Fruit fly (Drosophila melanogaster) whole organism, embryonic: ENCODE results near the gene Cys.
A peak's percentile ranks its signal among the peaks of the same experiment; 100 is the strongest.

Experiments
- Ada2b ChIP-seq: fragments of 200-800 bp; sonication (Bioruptor generic); IDR thresholded peaks from 2 replicates; pipeline ENCODE4 v1.3.6; 2022; ENCODE audit warnings: missing biosample characterization, missing genetic modification characterization
- Atf6 ChIP-seq: fragments of 200-800 bp; sonication (Bioruptor generic); IDR thresholded peaks from 2 replicates; pipeline ENCODE4 v1.3.6; 2022; ENCODE audit warnings: missing biosample characterization, missing genetic modification characterization
- Awh ChIP-seq: fragments of 200-800 bp; sonication (Bioruptor generic); IDR thresholded peaks from 2 replicates; pipeline ENCODE4, ENCODE4 v1.3.6; 2022; ENCODE audit warnings: missing biosample characterization, missing genetic modification characterization
- CG10431 ChIP-seq: fragments of 200-800 bp; sonication (Bioruptor generic); optimal IDR thresholded peaks from 3 replicates; lab custom pipeline; 2018; ENCODE audit warnings: missing biosample characterization, mild to moderate bottlenecking, missing genetic modification characterization
- CG11398 ChIP-seq: fragments of 200-800 bp; sonication (Bioruptor generic); optimal IDR thresholded peaks from 2 replicates; lab custom pipeline; 2016; ENCODE audit warnings: missing biosample characterization, missing genetic modification characterization
- CG12744 ChIP-seq: fragments of 200-800 bp; sonication (Bioruptor generic); optimal IDR thresholded peaks from 2 replicates; lab custom pipeline; 2016; ENCODE audit warnings: missing biosample characterization, missing genetic modification characterization
- CG13296 ChIP-seq: fragments of 200-800 bp; sonication (Bioruptor generic); optimal IDR thresholded peaks from 3 replicates; lab custom pipeline; 2018; ENCODE audit warnings: missing biosample characterization, mild to moderate bottlenecking, missing genetic modification characterization
- CG15269 ChIP-seq: fragments of 200-800 bp; sonication (Bioruptor generic); optimal IDR thresholded peaks from 2 replicates; lab custom pipeline; 2018; ENCODE audit warnings: missing biosample characterization, mild to moderate bottlenecking, missing genetic modification characterization, moderate library complexity
- CG15514 ChIP-seq: fragments of 200-800 bp; sonication (Bioruptor generic); optimal IDR thresholded peaks from 3 replicates; lab custom pipeline; 2017; ENCODE audit warnings: missing biosample characterization, missing genetic modification characterization, mild to moderate bottlenecking, moderate library complexity, missing genetic modification reagents
- CG16863 ChIP-seq: fragments of 200-800 bp; sonication (Bioruptor generic); optimal IDR thresholded peaks from 3 replicates; lab custom pipeline; 2016; ENCODE audit warnings: missing biosample characterization, missing genetic modification characterization
- CG3281 ChIP-seq: fragments of 200-800 bp; sonication (Bioruptor generic); optimal IDR thresholded peaks from 3 replicates; lab custom pipeline; 2017; ENCODE audit warnings: missing biosample characterization, mild to moderate bottlenecking, missing genetic modification characterization
- CG4424 ChIP-seq: fragments of 200-800 bp; sonication (Bioruptor generic); optimal IDR thresholded peaks from 3 replicates; lab custom pipeline; 2016; ENCODE audit warnings: missing biosample characterization, missing genetic modification characterization
- CG4820 ChIP-seq: fragments of 200-800 bp; sonication (Bioruptor generic); optimal IDR thresholded peaks from 3 replicates; lab custom pipeline; 2016; ENCODE audit warnings: missing biosample characterization, missing genetic modification characterization
- CG6254 ChIP-seq: fragments of 200-800 bp; sonication (Bioruptor generic); optimal IDR thresholded peaks from 3 replicates; lab custom pipeline; 2017; ENCODE audit warnings: mild to moderate bottlenecking, missing biosample characterization, missing genetic modification reagents, missing genetic modification characterization
- CG6813 ChIP-seq: fragments of 200-800 bp; sonication (Bioruptor generic); optimal IDR thresholded peaks from 2 replicates; lab custom pipeline; 2017; ENCODE audit warnings: missing biosample characterization, missing genetic modification characterization, mild to moderate bottlenecking, moderate library complexity, missing genetic modification reagents
- CG8478 ChIP-seq: fragments of >200 bp; optimal IDR thresholded peaks from 2 replicates; lab custom pipeline; 2018
- CG9727 ChIP-seq: fragments of 200-800 bp; sonication (Bioruptor generic); optimal IDR thresholded peaks from 3 replicates; lab custom pipeline; 2017; ENCODE audit warnings: missing biosample characterization, mild to moderate bottlenecking, missing genetic modification characterization
- CG9797 ChIP-seq: fragments of 200-800 bp; sonication (Bioruptor generic); optimal IDR thresholded peaks from 3 replicates; lab custom pipeline; 2018; ENCODE audit warnings: missing biosample characterization, mild to moderate bottlenecking, missing genetic modification characterization
- CG9932 ChIP-seq: fragments of 200-800 bp; sonication (Bioruptor generic); IDR thresholded peaks from 2 replicates; pipeline ENCODE4 v1.3.6; 2022; ENCODE audit warnings: missing biosample characterization, missing genetic modification characterization
- CHES-1-like ChIP-seq: fragments of 200-800 bp; sonication (Bioruptor generic); optimal IDR thresholded peaks from 2 replicates; lab custom pipeline; 2016; ENCODE audit warnings: missing biosample characterization, missing genetic modification characterization
- Eip74EF ChIP-seq, 2 experiments: fragments of 200-800 bp in 1 of 2; fragments of >200 bp in 1 of 2; sonication (Bioruptor generic) in 1 of 2; optimal IDR thresholded peaks; 2 replicates each; lab custom pipeline; 2017 to 2019; ENCODE audit warnings: missing biosample characterization in 2 of 2, missing genetic modification characterization in 2 of 2, mild to moderate bottlenecking in 1 of 2, moderate library complexity in 1 of 2
- Elba2 ChIP-seq: fragments of 200-800 bp; sonication (Bioruptor generic); optimal IDR thresholded peaks from 3 replicates; lab custom pipeline; 2016; ENCODE audit warnings: missing biosample characterization, missing genetic modification characterization
- Fer1 ChIP-seq: fragments of 200-800 bp; sonication (Bioruptor generic); optimal IDR thresholded peaks from 2 replicates; lab custom pipeline; 2017; ENCODE audit warnings: missing biosample characterization, mild to moderate bottlenecking, missing genetic modification characterization
- Fer3 ChIP-seq: fragments of 200-800 bp; sonication (Bioruptor generic); optimal IDR thresholded peaks from 2 replicates; lab custom pipeline; 2018; ENCODE audit warnings: missing biosample characterization, mild to moderate bottlenecking, missing genetic modification characterization, moderate library complexity
- HLH3B ChIP-seq: fragments of 200-800 bp; sonication (Bioruptor generic); IDR thresholded peaks from 2 replicates; pipeline ENCODE4 v1.3.6; 2022; ENCODE audit warnings: missing biosample characterization, missing genetic modification characterization
- Hmr ChIP-seq: fragments of 200-800 bp; sonication (Bioruptor generic); optimal IDR thresholded peaks from 3 replicates; lab custom pipeline; 2017; ENCODE audit warnings: mild to moderate bottlenecking, missing biosample characterization, missing genetic modification reagents, missing genetic modification characterization
- Hr51 ChIP-seq, 2 experiments: fragments of 200-800 bp; sonication (Bioruptor generic); optimal IDR thresholded peaks; 2 replicates in 1 of 2; 3 replicates in 1 of 2; lab custom pipeline; 2016 to 2018; ENCODE audit warnings: missing biosample characterization in 2 of 2, missing genetic modification characterization in 2 of 2, mild to moderate bottlenecking in 1 of 2, moderate library complexity in 1 of 2
- Hsf ChIP-seq: fragments of 200-800 bp; sonication (Bioruptor generic); optimal IDR thresholded peaks from 3 replicates; lab custom pipeline; 2016; ENCODE audit warnings: missing biosample characterization, missing genetic modification characterization
- Med ChIP-seq: fragments of 200-800 bp; sonication (Bioruptor generic); peaks from one replicate; lab custom pipeline; 2016; ENCODE audit warnings: missing biosample characterization, missing genetic modification characterization, mild to moderate bottlenecking, inconsistent platforms, moderate library complexity
- Ssrp ChIP-seq: fragments of 200-800 bp; sonication (Bioruptor generic); optimal IDR thresholded peaks from 2 replicates; lab custom pipeline; 2018; ENCODE audit warnings: missing biosample characterization, mild to moderate bottlenecking, missing genetic modification characterization, moderate library complexity
- ara ChIP-seq: fragments of 200-800 bp; sonication (Bioruptor generic); IDR thresholded peaks from 2 replicates; pipeline ENCODE4 v1.3.6; 2022; ENCODE audit warnings: missing biosample characterization, missing genetic modification characterization
- dmrt99B ChIP-seq: fragments of 200-800 bp; sonication (Bioruptor generic); optimal IDR thresholded peaks from 2 replicates; lab custom pipeline; 2018; ENCODE audit warnings: missing biosample characterization, mild to moderate bottlenecking, missing genetic modification characterization, moderate library complexity
- dysf ChIP-seq: fragments of 200-800 bp; sonication (Bioruptor generic); IDR thresholded peaks from 3 replicates; pipeline ENCODE4 v1.3.6; 2022; ENCODE audit warnings: missing biosample characterization, missing genetic modification characterization
- emc ChIP-seq: fragments of 200-800 bp; sonication (Bioruptor generic); optimal IDR thresholded peaks from 2 replicates; lab custom pipeline; 2016; ENCODE audit warnings: missing biosample characterization, missing genetic modification characterization
- eve ChIP-seq, 2 experiments: fragments of >200 bp; optimal IDR thresholded peaks; 2 replicates each; lab custom pipeline; 2017; ENCODE audit warnings: missing biosample characterization in 2 of 2, missing genetic modification characterization in 2 of 2
- gem ChIP-seq: fragments of 200-800 bp; sonication (Bioruptor generic); optimal IDR thresholded peaks from 2 replicates; lab custom pipeline; 2019; ENCODE audit warnings: missing biosample characterization, mild to moderate bottlenecking, missing genetic modification characterization, moderate library complexity
- gro ChIP-seq: fragments of 200-800 bp; sonication (Bioruptor generic); optimal IDR thresholded peaks from 2 replicates; lab custom pipeline; 2016; ENCODE audit warnings: missing biosample characterization, missing genetic modification characterization
- hth ChIP-seq: fragments of >200 bp; optimal IDR thresholded peaks from 2 replicates; lab custom pipeline; 2017; ENCODE audit warnings: inconsistent platforms
- insv ChIP-seq, 2 experiments: fragments of 200-800 bp; sonication (Bioruptor generic); optimal IDR thresholded peaks; 3 replicates each; lab custom pipeline; 2016 to 2018; ENCODE audit warnings: missing biosample characterization in 2 of 2, missing genetic modification characterization in 2 of 2
- knrl ChIP-seq: fragments of 200-800 bp; sonication (Bioruptor generic); IDR thresholded peaks from 3 replicates; pipeline ENCODE4 v1.3.6; 2022; ENCODE audit warnings: missing biosample characterization, missing genetic modification characterization; ENCODE audit not compliant: partially characterized antibody
- lab ChIP-seq: fragments of 200-800 bp; sonication (Bioruptor generic); optimal IDR thresholded peaks from 3 replicates; lab custom pipeline; 2017; ENCODE audit warnings: missing biosample characterization, missing genetic modification characterization, mild to moderate bottlenecking, moderate library complexity, missing genetic modification reagents
- prd ChIP-seq, 3 experiments: fragments of >200 bp in 2 of 3; fragments of 200-800 bp in 1 of 3; sonication (Bioruptor generic) in 1 of 3; optimal IDR thresholded peaks in 2 of 3; IDR thresholded peaks in 1 of 3; 2 replicates in 2 of 3; 3 replicates in 1 of 3; pipeline versions ENCODE4 v1.3.6 to Lab custom; 2017 to 2022; ENCODE audit warnings: missing biosample characterization in 1 of 3, missing genetic modification characterization in 1 of 3
- pzg ChIP-seq: fragments of 200-800 bp; sonication (Bioruptor generic); optimal IDR thresholded peaks from 3 replicates; lab custom pipeline; 2018; ENCODE audit warnings: missing biosample characterization, mild to moderate bottlenecking, missing genetic modification characterization, moderate library complexity
- ranshi ChIP-seq: fragments of 200-800 bp; sonication (Bioruptor generic); IDR thresholded peaks from 2 replicates; pipeline ENCODE4 v1.3.6; 2022; ENCODE audit warnings: missing biosample characterization, missing genetic modification characterization
- sim ChIP-seq: fragments of 200-800 bp; sonication (Bioruptor generic); IDR thresholded peaks from 2 replicates; pipeline ENCODE4 v1.3.6; 2022; ENCODE audit warnings: missing biosample characterization, missing genetic modification characterization
- sr ChIP-seq: fragments of 200-800 bp; sonication (Bioruptor generic); IDR thresholded peaks from 3 replicates; pipeline ENCODE4 v1.3.6; 2022; ENCODE audit warnings: missing biosample characterization, missing genetic modification characterization
- stc ChIP-seq: fragments of 200-800 bp; sonication (Bioruptor generic); IDR thresholded peaks from 2 replicates; pipeline ENCODE4 v1.3.6; 2022; ENCODE audit warnings: missing biosample characterization, missing genetic modification characterization
- tap ChIP-seq: fragments of 200-800 bp; optimal IDR thresholded peaks from 3 replicates; lab custom pipeline; 2019; ENCODE audit warnings: missing biosample characterization, mild to moderate bottlenecking, missing genetic modification characterization, moderate library complexity
- tll ChIP-seq, 2 experiments: fragments of 200-800 bp in 1 of 2; fragments of >200 bp in 1 of 2; sonication (Bioruptor generic) in 1 of 2; optimal IDR thresholded peaks; 2 replicates each; lab custom pipeline; 2017 to 2019; ENCODE audit warnings: missing biosample characterization in 2 of 2, missing genetic modification characterization in 2 of 2, mild to moderate bottlenecking in 1 of 2, moderate library complexity in 1 of 2
- vnd ChIP-seq: fragments of 200-800 bp; sonication (Bioruptor generic); IDR thresholded peaks from 3 replicates; pipeline ENCODE4 v1.3.6; 2022; ENCODE audit warnings: missing biosample characterization, missing genetic modification characterization; ENCODE audit not compliant: partially characterized antibody

Cys gene

DNA sequence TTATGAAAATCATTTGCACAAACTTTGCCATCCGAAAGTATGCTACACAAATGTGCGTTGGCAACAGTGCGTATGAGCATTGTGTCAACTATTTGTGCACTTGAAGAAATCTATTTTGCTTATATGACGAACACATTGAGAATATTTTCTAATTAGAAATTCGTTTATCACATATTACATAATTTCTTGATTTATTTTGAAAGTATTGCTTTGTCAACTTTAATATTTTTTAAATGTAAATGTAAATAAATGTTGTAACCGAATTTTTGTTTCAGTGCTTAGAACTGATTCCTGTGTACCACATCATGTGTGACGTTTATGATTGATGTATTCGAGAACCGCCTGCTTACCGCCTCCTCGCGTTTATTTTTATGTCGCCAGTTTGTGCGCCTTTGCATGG, 27.4 kb downstream of the Cys start:
- TF ChIP-seq Hmr (GFP tag; lab: Kevin White, UChicago) (peak; percentile 17), Atf6 (GFP tag; lab: Robert Waterston, UW) (0 out of 2 replicates have a peak, but pooled peaks have one; percentile 34), Eip74EF (GFP tag; optimal IDR thresholded peaks at IDR 0.05; lab: Kevin White, UChicago) (no peak), CG16863 (GFP tag; lab: Kevin White, UChicago) (no peak), CG11398 (no peak), Ssrp (tag; lab: Kevin White, UChicago) (no peak), gro (GFP tag; lab: Kevin White, UChicago) (peak; percentile 17), lab (GFP tag; lab: Kevin White, UChicago) (peak; percentile 55), CG9727 (GFP tag; lab: Kevin White, UChicago) (peak; percentile 9), dmrt99B (tag; lab: Kevin White, UChicago) (peak; percentile 51), ara (0 out of 2 replicates have a peak, but pooled peaks have one; percentile 32), HLH3B (GFP tag; lab: Robert Waterston, UW) (peak; percentile 21; the same call in 1 of the 2 replicates), CHES-1-like (GFP tag; lab: Kevin White, UChicago) (no peak), insv (GFP tag; optimal IDR thresholded peaks at IDR 0.05; lab: Kevin White, UChicago) (no peak), dysf (GFP tag; lab: Robert Waterston, UW) (0 out of 3 replicates have a peak, but pooled peaks have one; percentile 25), vnd (GFP tag; lab: Robert Waterston, UW) (no peak), CG4424 (peak; percentile 11), CG9932 (GFP tag; lab: Robert Waterston, UW) (no peak), Ada2b (GFP tag; lab: Robert Waterston, UW) (peak; percentile 52), Hr51 (GFP tag; optimal IDR thresholded peaks at IDR 0.05; lab: Kevin White, UChicago) (peak in 1 of 2 experiments; percentile 44), CG9797 (GFP tag; lab: Kevin White, UChicago) (no peak), eve (GFP tag; optimal IDR thresholded peaks at IDR 0.05; lab: Kevin White, UChicago) (peak in 1 of 2 experiments; percentile 36), Hsf (GFP tag; lab: Kevin White, UChicago) (peak; percentile 12), CG8478 (lab: Kevin White, UChicago) (no peak), CG12744 (GFP tag; lab: Kevin White, UChicago) (no peak), ranshi (GFP tag; lab: Robert Waterston, UW) (peak; percentile 34; the same call in 1 of the 2 replicates), knrl (GFP tag; lab: Robert Waterston, UW) (no peak), CG15269 (tag; lab: Kevin White, UChicago) (peak; percentile 39), CG3281 (GFP tag; lab: Kevin White, UChicago) (peak; percentile 18), Elba2 (no peak), sim (no peak), tll (GFP tag; optimal IDR thresholded peaks at IDR 0.05; lab: Kevin White, UChicago) (no peak), tap (tag; lab: Kevin White, UChicago) (peak; percentile 19), Fer3 (tag; lab: Kevin White, UChicago) (peak; percentile 40), CG15514 (GFP tag; lab: Kevin White, UChicago) (peak; percentile 5), Med (GFP tag; lab: Kevin White, UChicago) (no peak), stc (GFP tag; lab: Robert Waterston, UW) (peak; percentile 16; the same call in 1 of the 2 replicates), CG10431 (no peak), sr (GFP tag; lab: Robert Waterston, UW) (no peak), prd (optimal IDR thresholded peaks at IDR 0.05; lab: Kevin White, UChicago) (no peak), prd (GFP tag; IDR thresholded peaks at IDR 0.05; lab: Robert Waterston, UW) (peak; percentile 39; the same call in 1 of the 3 replicates), emc (GFP tag; lab: Kevin White, UChicago) (no peak), pzg (GFP tag; lab: Kevin White, UChicago) (no peak), CG4820 (GFP tag; lab: Kevin White, UChicago) (peak; percentile 4), CG13296 (GFP tag; lab: Kevin White, UChicago) (peak; percentile 1), CG6254 (GFP tag; lab: Kevin White, UChicago) (no peak), CG6813 (GFP tag; lab: Kevin White, UChicago) (no peak), gem (tag; lab: Kevin White, UChicago) (no peak), hth (lab: Kevin White, UChicago) (no peak), Fer1 (GFP tag; lab: Kevin White, UChicago) (peak; percentile 45), Awh (GFP tag; lab: Robert Waterston, UW) (no peak)
